Fruit fly (Drosophila melanogaster) whole organism, embryonic: ENCODE data around the gene haf.
A peak's percentile ranks its signal among the peaks of the same experiment; 100 is the strongest.

Experiments used
- Aef1 ChIP-seq: fragments of 200-800 bp; sonication (Bioruptor generic); IDR thresholded peaks from 3 replicates; pipeline ENCODE4 v1.3.6; 2022; ENCODE audit warnings: missing biosample characterization, missing genetic modification characterization
- Antp ChIP-seq: fragments of 200-800 bp; sonication (Bioruptor generic); optimal IDR thresholded peaks from 3 replicates; lab custom pipeline; 2016; ENCODE audit warnings: missing biosample characterization, missing genetic modification characterization
- Atf-2 ChIP-seq: fragments of 200-800 bp; sonication (Bioruptor generic); optimal IDR thresholded peaks from 2 replicates; lab custom pipeline; 2016; ENCODE audit warnings: missing biosample characterization, missing genetic modification characterization
- Atf6 ChIP-seq: fragments of 200-800 bp; sonication (Bioruptor generic); IDR thresholded peaks from 2 replicates; pipeline ENCODE4 v1.3.6; 2022; ENCODE audit warnings: missing biosample characterization, missing genetic modification characterization
- CG1233 ChIP-seq: fragments of 200-800 bp; sonication (Bioruptor generic); optimal IDR thresholded peaks from 4 replicates; lab custom pipeline; 2018; ENCODE audit warnings: missing biosample characterization, mild to moderate bottlenecking, missing genetic modification characterization
- CG12744 ChIP-seq: fragments of 200-800 bp; sonication (Bioruptor generic); optimal IDR thresholded peaks from 2 replicates; lab custom pipeline; 2016; ENCODE audit warnings: missing biosample characterization, missing genetic modification characterization
- CG12942 ChIP-seq: fragments of 200-800 bp; sonication (Bioruptor generic); optimal IDR thresholded peaks from 3 replicates; lab custom pipeline; 2016; ENCODE audit warnings: missing biosample characterization, missing genetic modification characterization
- CG14050 ChIP-seq: fragments of 200-800 bp; sonication (Bioruptor generic); IDR thresholded peaks from 3 replicates; pipeline ENCODE4 v1.3.6; 2022; ENCODE audit warnings: missing biosample characterization, missing genetic modification characterization
- CG15269 ChIP-seq: fragments of 200-800 bp; sonication (Bioruptor generic); optimal IDR thresholded peaks from 2 replicates; lab custom pipeline; 2018; ENCODE audit warnings: missing biosample characterization, mild to moderate bottlenecking, missing genetic modification characterization, moderate library complexity
- CG16813 ChIP-seq: fragments of 200-800 bp; sonication (Bioruptor generic); IDR thresholded peaks from 3 replicates; pipeline ENCODE4 v1.3.6; 2022; ENCODE audit warnings: missing biosample characterization, missing genetic modification characterization; ENCODE audit not compliant: partially characterized antibody
- CG2199 ChIP-seq: fragments of 200-800 bp; sonication (Bioruptor generic); IDR thresholded peaks from 3 replicates; pipeline ENCODE4 v1.3.6; 2022; ENCODE audit warnings: missing biosample characterization, missing genetic modification characterization
- CG2875 ChIP-seq: fragments of 200-800 bp; sonication (Bioruptor generic); optimal IDR thresholded peaks from 2 replicates; lab custom pipeline; 2017; ENCODE audit warnings: missing biosample characterization, mild to moderate bottlenecking, missing genetic modification characterization, missing genetic modification reagents
- CG3065 ChIP-seq: fragments of 200-800 bp; sonication (Bioruptor generic); optimal IDR thresholded peaks from 2 replicates; lab custom pipeline; 2016; ENCODE audit warnings: missing biosample characterization, missing genetic modification characterization
- CG3838 ChIP-seq: fragments of 200-800 bp; sonication (Bioruptor generic); optimal IDR thresholded peaks from 3 replicates; lab custom pipeline; 2016; ENCODE audit warnings: missing biosample characterization, missing genetic modification characterization
- CG43689 ChIP-seq: fragments of 200-800 bp; sonication (Bioruptor generic); IDR thresholded peaks from 2 replicates; pipeline ENCODE4 v1.3.6; 2022; ENCODE audit warnings: missing biosample characterization, missing genetic modification characterization
- CG4424 ChIP-seq: fragments of 200-800 bp; sonication (Bioruptor generic); optimal IDR thresholded peaks from 3 replicates; lab custom pipeline; 2016; ENCODE audit warnings: missing biosample characterization, missing genetic modification characterization
- CG6175 ChIP-seq: fragments of 200-800 bp; sonication (Bioruptor generic); IDR thresholded peaks from 3 replicates; pipeline ENCODE4 v1.3.6; 2022; ENCODE audit warnings: missing biosample characterization, missing genetic modification characterization
- CG7987 ChIP-seq: fragments of 200-800 bp; sonication (Bioruptor generic); optimal IDR thresholded peaks from 2 replicates; lab custom pipeline; 2018; ENCODE audit warnings: missing biosample characterization, mild to moderate bottlenecking, missing genetic modification characterization, moderate library complexity
- CG8290 ChIP-seq, 3 experiments: fragments of 200-800 bp; sonication (Bioruptor generic); optimal IDR thresholded peaks; 2 replicates each; lab custom pipeline; 2016 to 2019; ENCODE audit warnings: missing biosample characterization in 3 of 3, missing genetic modification characterization in 3 of 3, mild to moderate bottlenecking in 2 of 3, moderate library complexity in 1 of 3
- Deaf1 ChIP-seq: fragments of 200-800 bp; optimal IDR thresholded peaks from 3 replicates; lab custom pipeline; 2019; ENCODE audit warnings: missing biosample characterization, mild to moderate bottlenecking, missing genetic modification characterization, moderate library complexity
- Fer2 ChIP-seq: fragments of 200-800 bp; sonication (Bioruptor generic); optimal IDR thresholded peaks from 2 replicates; lab custom pipeline; 2018; ENCODE audit warnings: missing biosample characterization, mild to moderate bottlenecking, missing genetic modification characterization, moderate library complexity
- GATAe ChIP-seq: fragments of 200-800 bp; sonication (Bioruptor generic); conservative IDR thresholded peaks from 2 replicates; pipeline ENCODE4 v1.3.6; 2022; ENCODE audit warnings: missing biosample characterization, missing genetic modification characterization
- Hey ChIP-seq: fragments of 200-800 bp; sonication (Bioruptor generic); optimal IDR thresholded peaks from 3 replicates; lab custom pipeline; 2018; ENCODE audit warnings: missing biosample characterization, mild to moderate bottlenecking, missing genetic modification characterization
- Kr ChIP-seq: fragments of 200-800 bp; sonication (Bioruptor generic); optimal IDR thresholded peaks from 2 replicates; lab custom pipeline; 2017; ENCODE audit warnings: missing biosample characterization, mild to moderate bottlenecking, missing genetic modification characterization
- Lpt ChIP-seq: fragments of >200 bp; optimal IDR thresholded peaks from 2 replicates; lab custom pipeline; 2018; ENCODE audit warnings: missing biosample characterization, missing genetic modification characterization
- Ravus ChIP-seq: fragments of 200-800 bp; sonication (Bioruptor generic); IDR thresholded peaks from 2 replicates; pipeline ENCODE4 v1.3.6; 2022; ENCODE audit warnings: missing biosample characterization, missing genetic modification characterization
- Scr ChIP-seq: fragments of 200-800 bp; sonication (Bioruptor generic); IDR thresholded peaks from 2 replicates; pipeline ENCODE4 v1.3.6; 2022; ENCODE audit warnings: missing biosample characterization, missing genetic modification characterization; ENCODE audit not compliant: partially characterized antibody
- Spps ChIP-seq: fragments of 200-800 bp; sonication (Bioruptor generic); optimal IDR thresholded peaks from 2 replicates; lab custom pipeline; 2018; ENCODE audit warnings: missing biosample characterization, mild to moderate bottlenecking, missing genetic modification characterization
- amos ChIP-seq: fragments of 200-800 bp; sonication (Bioruptor generic); IDR thresholded peaks from 2 replicates; pipeline ENCODE4 v1.3.6; 2022; ENCODE audit warnings: missing biosample characterization, missing genetic modification characterization; ENCODE audit not compliant: partially characterized antibody
- aop ChIP-seq: fragments of 200-800 bp; sonication (Bioruptor generic); IDR thresholded peaks from 2 replicates; pipeline ENCODE4 v1.3.6; 2022; ENCODE audit warnings: missing biosample characterization, missing genetic modification characterization
- ase ChIP-seq: fragments of 200-800 bp; sonication (Bioruptor generic); IDR thresholded peaks from 3 replicates; pipeline ENCODE4 v1.3.6; 2022; ENCODE audit warnings: missing biosample characterization, missing genetic modification characterization
- bigmax ChIP-seq: fragments of 200-800 bp; sonication (Bioruptor generic); optimal IDR thresholded peaks from 2 replicates; lab custom pipeline; 2018; ENCODE audit warnings: missing biosample characterization, mild to moderate bottlenecking, missing genetic modification characterization
- cato ChIP-seq: fragments of 200-800 bp; sonication (Bioruptor generic); optimal IDR thresholded peaks from 2 replicates; lab custom pipeline; 2016; ENCODE audit warnings: missing biosample characterization, missing genetic modification characterization, borderline replicate concordance
- dan ChIP-seq: fragments of 200-800 bp; sonication (Bioruptor generic); IDR thresholded peaks from 2 replicates; pipeline ENCODE4 v1.3.6; 2022; ENCODE audit warnings: missing biosample characterization, missing genetic modification characterization
- emc ChIP-seq: fragments of 200-800 bp; sonication (Bioruptor generic); optimal IDR thresholded peaks from 2 replicates; lab custom pipeline; 2016; ENCODE audit warnings: missing biosample characterization, missing genetic modification characterization
- gem ChIP-seq: fragments of 200-800 bp; sonication (Bioruptor generic); optimal IDR thresholded peaks from 2 replicates; lab custom pipeline; 2019; ENCODE audit warnings: missing biosample characterization, mild to moderate bottlenecking, missing genetic modification characterization, moderate library complexity
- hb ChIP-seq: fragments of 200-800 bp; sonication (Bioruptor generic); IDR thresholded peaks from 3 replicates; pipeline ENCODE4 v1.3.6; 2022; ENCODE audit warnings: missing biosample characterization, missing genetic modification characterization; ENCODE audit not compliant: partially characterized antibody
- kah ChIP-seq: fragments of 200-800 bp; sonication (Bioruptor generic); optimal IDR thresholded peaks from 2 replicates; lab custom pipeline; 2018; ENCODE audit warnings: missing biosample characterization, mild to moderate bottlenecking, missing genetic modification characterization
- mirr ChIP-seq: fragments of 200-800 bp; sonication (Bioruptor generic); optimal IDR thresholded peaks from 3 replicates; lab custom pipeline; 2018; ENCODE audit warnings: missing biosample characterization, mild to moderate bottlenecking, missing genetic modification characterization
- odd ChIP-seq: fragments of 200-800 bp; sonication (Bioruptor generic); optimal IDR thresholded peaks from 2 replicates; lab custom pipeline; 2017; ENCODE audit warnings: missing biosample characterization, mild to moderate bottlenecking, missing genetic modification characterization
- rib ChIP-seq: fragments of 200-800 bp; sonication (Bioruptor generic); IDR thresholded peaks from 2 replicates; pipeline ENCODE4 v1.3.6; 2022; ENCODE audit warnings: missing biosample characterization, missing genetic modification characterization
- sd ChIP-seq: fragments of 200-800 bp; sonication (Bioruptor generic); optimal IDR thresholded peaks from 3 replicates; lab custom pipeline; 2018; ENCODE audit warnings: missing biosample characterization, mild to moderate bottlenecking, missing genetic modification characterization, moderate library complexity
- sima ChIP-seq: fragments of 200-800 bp; sonication (Bioruptor generic); optimal IDR thresholded peaks from 2 replicates; lab custom pipeline; 2016; ENCODE audit warnings: missing biosample characterization, missing genetic modification characterization
- slou ChIP-seq: fragments of 200-800 bp; sonication (Bioruptor generic); optimal IDR thresholded peaks from 3 replicates; lab custom pipeline; 2016; ENCODE audit warnings: missing biosample characterization, missing genetic modification characterization
- sqz ChIP-seq: fragments of 200-800 bp; sonication (Bioruptor generic); optimal IDR thresholded peaks from 3 replicates; lab custom pipeline; 2018; ENCODE audit warnings: missing biosample characterization, mild to moderate bottlenecking, missing genetic modification characterization
- tgo ChIP-seq: fragments of 200-800 bp; sonication (Bioruptor generic); IDR thresholded peaks from 3 replicates; pipeline ENCODE4 v1.3.6; 2022; ENCODE audit warnings: missing biosample characterization, missing genetic modification characterization
- vfl ChIP-seq: fragments of 200-800 bp; sonication (Bioruptor generic); optimal IDR thresholded peaks from 2 replicates; lab custom pipeline; 2016; ENCODE audit warnings: missing biosample characterization, missing genetic modification characterization
- vvl ChIP-seq: fragments of 200-800 bp; sonication (Bioruptor generic); IDR thresholded peaks from 2 replicates; pipeline ENCODE4 v1.3.6; 2022; ENCODE audit warnings: missing biosample characterization, missing genetic modification characterization
- zen2 ChIP-seq: fragments of 200-800 bp; sonication (Bioruptor generic); IDR thresholded peaks from 3 replicates; pipeline ENCODE4 v1.3.6; 2022; ENCODE audit warnings: missing biosample characterization, missing genetic modification characterization; ENCODE audit not compliant: partially characterized antibody

Gene haf

dm6 chr2L:1628502-1628864 is 73.6 kb downstream of the haf start:
- TF ChIP-seq sd (tag; lab: Kevin White, UChicago) (no peak), odd (GFP tag; lab: Kevin White, UChicago) (no peak), tgo (0 out of 3 replicates have a peak, but pooled peaks have one; percentile 9), vfl (GFP tag; lab: Kevin White, UChicago) (no peak), rib (GFP tag; lab: Robert Waterston, UW) (peak; percentile 85), Lpt (no peak), kah (GFP tag; lab: Kevin White, UChicago) (no peak), aop (GFP tag; lab: Robert Waterston, UW) (no peak), CG8290 (GFP tag; optimal IDR thresholded peaks at IDR 0.05; lab: Kevin White, UChicago) (no peak), CG8290 (tag; optimal IDR thresholded peaks at IDR 0.05; lab: Kevin White, UChicago) (peak in 1 of 2 experiments; percentile 2), dan (no peak), Kr (no peak), Deaf1 (tag; lab: Kevin White, UChicago) (no peak), CG2199 (GFP tag; lab: Robert Waterston, UW) (no peak), CG15269 (no peak), CG12744 (GFP tag; lab: Kevin White, UChicago) (no peak)
- TF ChIP-seq, all 482 proteins: peak for 3

- TF ChIP-seq CG12942 (GFP tag; lab: Kevin White, UChicago), result no peak
- TF ChIP-seq Atf-2 (GFP tag; lab: Kevin White, UChicago), result no peak
- peak; percentile 41; the same call in 2 of the 3 replicates for TF ChIP-seq Aef1 (GFP tag; lab: Robert Waterston, UW)
- TF ChIP-seq CG7987, result peak; percentile 7
- TF ChIP-seq CG3065, result no peak
- TF ChIP-seq CG14050 (GFP tag; lab: Robert Waterston, UW), result 0 out of 3 replicates have a peak, but pooled peaks have one; percentile 16
- TF ChIP-seq gem (tag; lab: Kevin White, UChicago), result peak; percentile 76
- no peak for TF ChIP-seq sima (GFP tag; lab: Kevin White, UChicago)
- TF ChIP-seq CG1233 (GFP tag; lab: Kevin White, UChicago), result peak; percentile 25
- no peak for TF ChIP-seq Fer2 (tag; lab: Kevin White, UChicago)
- TF ChIP-seq CG16813 (GFP tag; lab: Robert Waterston, UW), result no peak
- TF ChIP-seq mirr (GFP tag; lab: Kevin White, UChicago), result no peak
- TF ChIP-seq sqz (GFP tag; lab: Kevin White, UChicago), result no peak
- no peak for TF ChIP-seq slou
- TF ChIP-seq Atf6 (GFP tag; lab: Robert Waterston, UW), result peak; percentile 87
- no peak for TF ChIP-seq GATAe (GFP tag; lab: Robert Waterston, UW)
- no peak for TF ChIP-seq zen2 (GFP tag; lab: Robert Waterston, UW)
- no peak for TF ChIP-seq CG43689 (GFP tag; lab: Robert Waterston, UW)
- TF ChIP-seq CG4424 (GFP tag; lab: Kevin White, UChicago), result peak; percentile 32
- TF ChIP-seq Ravus (GFP tag; lab: Robert Waterston, UW), result no peak
- TF ChIP-seq Spps (tag; lab: Kevin White, UChicago), result no peak
- TF ChIP-seq Hey (tag; lab: Kevin White, UChicago), result no peak
- no peak for TF ChIP-seq CG3838 (GFP tag; lab: Kevin White, UChicago)
- TF ChIP-seq Scr (GFP tag; lab: Robert Waterston, UW), result no peak
- 0 out of 3 replicates have a peak, but pooled peaks have one; percentile 5 for TF ChIP-seq ase (GFP tag; lab: Robert Waterston, UW)
- TF ChIP-seq Antp (GFP tag; lab: Kevin White, UChicago), result no peak
- TF ChIP-seq cato (GFP tag; lab: Kevin White, UChicago), result no peak
- TF ChIP-seq hb (GFP tag; lab: Robert Waterston, UW), result no peak
- no peak for TF ChIP-seq amos (GFP tag; lab: Robert Waterston, UW)
- TF ChIP-seq CG6175, result no peak
- TF ChIP-seq CG2875 (GFP tag; lab: Kevin White, UChicago), result no peak
- TF ChIP-seq bigmax (GFP tag; lab: Kevin White, UChicago), result no peak
- peak; percentile 74 for TF ChIP-seq vvl (GFP tag; lab: Robert Waterston, UW)
- no peak for TF ChIP-seq emc (GFP tag; lab: Kevin White, UChicago)
These were observed 74.5 kb downstream of the haf start for dm6 chr2L:1629206-1629959.
